Worm (Caenorhabditis elegans) whole organism, L1 larva: ENCODE measurements around the gene F13D12.3.

Experiments
- aha-1 ChIP-seq: fragments of 150-350 bp; optimal IDR thresholded peaks from 2 replicates; lab custom pipeline; 2014; ENCODE audit warnings: missing biosample characterization, missing genetic modification characterization
- alr-1 ChIP-seq: fragments of 200-800 bp; sonication (Bioruptor generic); optimal IDR thresholded peaks from 2 replicates; lab custom pipeline; 2018; ENCODE audit warnings: borderline replicate concordance, mild to moderate bottlenecking, missing genetic modification characterization, missing compliant biosample characterization
- ceh-88 ChIP-seq: fragments of 200-800 bp; sonication (Bioruptor generic); IDR thresholded peaks from 2 replicates; pipeline ENCODE4 v1.3.6; 2022; ENCODE audit warnings: missing genetic modification characterization, missing compliant biosample characterization
- dsc-1 ChIP-seq: sonication (generic microtip); optimal IDR thresholded peaks from 2 replicates; lab custom pipeline; 2016; ENCODE audit warnings: mild to moderate bottlenecking, missing genetic modification characterization, missing compliant biosample characterization
- efl-1 ChIP-seq, 4 experiments: fragments of 150-350 bp; optimal IDR thresholded peaks in 3 of 4; peaks in 1 of 4; 1 replicate in 1 of 4; 2 replicates in 3 of 4; lab custom pipeline; 2014; ENCODE audit warnings: missing biosample characterization in 2 of 4, missing genetic modification characterization in 2 of 4, missing genetic modification reagents in 2 of 4
- efl-3 ChIP-seq: fragments of 200-800 bp; sonication (Bioruptor generic); optimal IDR thresholded peaks from 2 replicates; lab custom pipeline; 2018; ENCODE audit warnings: mild to moderate bottlenecking, missing genetic modification characterization, missing compliant biosample characterization
- fkh-10 ChIP-seq: sonication (generic microtip); optimal IDR thresholded peaks from 2 replicates; lab custom pipeline; 2017; ENCODE audit warnings: missing biosample characterization, missing genetic modification reagents, missing genetic modification characterization
- mab-9 ChIP-seq: fragments of 200-800 bp; sonication (Bioruptor generic); IDR thresholded peaks from 2 replicates; pipeline ENCODE4 v1.3.6; 2022; ENCODE audit warnings: missing genetic modification reagents, missing genetic modification characterization, missing compliant biosample characterization
- mdl-1 ChIP-seq, 2 experiments: fragments of 150-350 bp; optimal IDR thresholded peaks; 2 replicates each; lab custom pipeline; 2014 to 2017; ENCODE audit warnings: missing biosample characterization in 2 of 2, missing genetic modification characterization in 2 of 2, inconsistent platforms in 1 of 2
- nhr-237 ChIP-seq: fragments of 150-350 bp; optimal IDR thresholded peaks from 2 replicates; lab custom pipeline; 2014; ENCODE audit warnings: missing biosample characterization, missing genetic modification characterization
- pag-3 ChIP-seq: sonication (generic microtip); optimal IDR thresholded peaks from 2 replicates; lab custom pipeline; 2017; ENCODE audit warnings: missing genetic modification characterization, mild to moderate bottlenecking, missing compliant biosample characterization, antibody characterized with exemption, borderline replicate concordance; ENCODE audit not compliant: insufficient read depth
- sox-4 ChIP-seq: sonication (generic microtip); optimal IDR thresholded peaks from 2 replicates; lab custom pipeline; 2016; ENCODE audit warnings: missing genetic modification characterization, missing compliant biosample characterization
- zag-1 ChIP-seq: fragments of 150-350 bp; optimal IDR thresholded peaks from 2 replicates; lab custom pipeline; 2014; ENCODE audit warnings: missing biosample characterization, missing genetic modification characterization

ce11 chrII:11719533-11719932, 669 bp upstream of the F13D12.3 start:
- no peak for TF ChIP-seq ceh-88 (GFP tag; lab: Robert Waterston, UW)
- TF ChIP-seq alr-1 (tag; lab: Kevin White, UChicago) = no peak
- TF ChIP-seq aha-1 (tag; lab: Kevin White, UChicago) = no peak
- TF ChIP-seq sox-4 (tag; lab: Kevin White, UChicago) = no peak
- no peak for TF ChIP-seq fkh-10 (GFP tag; lab: Kevin White, UChicago)
- TF ChIP-seq efl-1 (optimal IDR thresholded peaks at IDR 0.05; lab: Kevin White, UChicago) = no peak
- no peak for TF ChIP-seq efl-1 (GFP tag; optimal IDR thresholded peaks at IDR 0.05 in 1 of 2; lab: Kevin White, UChicago)
- TF ChIP-seq mab-9 (GFP tag; lab: Robert Waterston, UW) = no peak
- TF ChIP-seq efl-3 = no peak
- TF ChIP-seq dsc-1 (tag; lab: Kevin White, UChicago) = no peak
- TF ChIP-seq zag-1 (tag; lab: Kevin White, UChicago) = no peak
- TF ChIP-seq nhr-237 (tag; lab: Kevin White, UChicago) = no peak
- TF ChIP-seq pag-3 (tag; lab: Kevin White, UChicago) = no peak
- TF ChIP-seq mdl-1 (tag; optimal IDR thresholded peaks at IDR 0.05; lab: Kevin White, UChicago) = no peak
